Fruit fly (Drosophila melanogaster) whole organism, adult: ENCODE data around the gene CG3448.

ENCODE experiments used
- CG11617 ChIP-seq: fragments of 200-800 bp; sonication (Bioruptor generic); optimal IDR thresholded peaks from 2 replicates; lab custom pipeline; 2017; ENCODE audit warnings: mild to moderate bottlenecking, missing biosample characterization, missing genetic modification reagents, missing genetic modification characterization
- CG12768 ChIP-seq: fragments of 200-800 bp; sonication (Bioruptor generic); optimal IDR thresholded peaks from 2 replicates; lab custom pipeline; 2017; ENCODE audit warnings: missing biosample characterization, missing genetic modification characterization, mild to moderate bottlenecking, moderate library complexity, missing genetic modification reagents
- CG14711 ChIP-seq: fragments of 200-800 bp; sonication (Bioruptor generic); optimal IDR thresholded peaks from 2 replicates; lab custom pipeline; 2018; ENCODE audit warnings: missing biosample characterization, mild to moderate bottlenecking, missing genetic modification characterization, moderate library complexity
- CG1620 ChIP-seq: fragments of 200-800 bp; sonication (Bioruptor generic); optimal IDR thresholded peaks from 2 replicates; lab custom pipeline; 2016; ENCODE audit warnings: missing biosample characterization, missing genetic modification characterization
- CG33017 ChIP-seq: fragments of 200-800 bp; sonication (Bioruptor generic); optimal IDR thresholded peaks from 2 replicates; lab custom pipeline; 2018; ENCODE audit warnings: missing biosample characterization, mild to moderate bottlenecking, missing genetic modification characterization, moderate library complexity
- CG5204 ChIP-seq: fragments of 200-800 bp; sonication (Bioruptor generic); optimal IDR thresholded peaks from 2 replicates; lab custom pipeline; 2016; ENCODE audit warnings: missing biosample characterization, missing genetic modification characterization
- CG7045 ChIP-seq: fragments of 200-800 bp; sonication (Bioruptor generic); optimal IDR thresholded peaks from 2 replicates; lab custom pipeline; 2017; ENCODE audit warnings: missing biosample characterization, mild to moderate bottlenecking, missing genetic modification characterization
- CG7101 ChIP-seq: fragments of 200-800 bp; sonication (Bioruptor generic); optimal IDR thresholded peaks from 2 replicates; lab custom pipeline; 2018; ENCODE audit warnings: missing biosample characterization, mild to moderate bottlenecking, missing genetic modification characterization, moderate library complexity
- Clk ChIP-seq: fragments of 200-800 bp; sonication (Bioruptor generic); optimal IDR thresholded peaks from 2 replicates; lab custom pipeline; 2017; ENCODE audit warnings: missing biosample characterization, missing genetic modification characterization
- Crg-1 ChIP-seq: fragments of 200-800 bp; sonication (Bioruptor generic); optimal IDR thresholded peaks from 2 replicates; lab custom pipeline; 2016; ENCODE audit warnings: missing biosample characterization, missing genetic modification characterization
- Hr96 ChIP-seq: fragments of 200-800 bp; sonication (Bioruptor generic); optimal IDR thresholded peaks from 2 replicates; lab custom pipeline; 2016; ENCODE audit warnings: missing biosample characterization, missing genetic modification characterization
- Mnt ChIP-seq: fragments of 200-800 bp; sonication (Bioruptor generic); optimal IDR thresholded peaks from 2 replicates; lab custom pipeline; 2016; ENCODE audit warnings: missing biosample characterization, mild to moderate bottlenecking, missing genetic modification characterization
- bab1 ChIP-seq: fragments of 200-800 bp; sonication (Bioruptor generic); optimal IDR thresholded peaks from 3 replicates; lab custom pipeline; 2019; ENCODE audit warnings: missing biosample characterization, mild to moderate bottlenecking, missing genetic modification characterization, moderate library complexity
- cic ChIP-seq: fragments of 200-800 bp; sonication (Bioruptor generic); optimal IDR thresholded peaks from 2 replicates; lab custom pipeline; 2017; ENCODE audit warnings: missing biosample characterization, mild to moderate bottlenecking, missing genetic modification characterization, moderate library complexity
- cnc ChIP-seq, 2 experiments: fragments of >200 bp; optimal IDR thresholded peaks; 2 replicates each; lab custom pipeline; 2017
- kay ChIP-seq: fragments of 200-800 bp; sonication (Bioruptor generic); peaks from one replicate; lab custom pipeline; 2016; ENCODE audit warnings: missing biosample characterization, missing genetic modification characterization, borderline replicate concordance
- ovo ChIP-seq: fragments of 200-800 bp; sonication (Bioruptor generic); optimal IDR thresholded peaks from 2 replicates; lab custom pipeline; 2016; ENCODE audit warnings: missing biosample characterization, missing genetic modification characterization
- pad ChIP-seq: fragments of 200-800 bp; sonication (Bioruptor generic); optimal IDR thresholded peaks from 3 replicates; lab custom pipeline; 2017; ENCODE audit warnings: missing biosample characterization, missing genetic modification characterization, mild to moderate bottlenecking, moderate library complexity, missing genetic modification reagents
- tj ChIP-seq: fragments of 200-800 bp; sonication (Bioruptor generic); optimal IDR thresholded peaks from 3 replicates; lab custom pipeline; 2017; ENCODE audit warnings: missing biosample characterization, mild to moderate bottlenecking, missing genetic modification characterization, moderate library complexity
- toe ChIP-seq: fragments of 200-800 bp; sonication (Bioruptor generic); optimal IDR thresholded peaks from 2 replicates; lab custom pipeline; 2016; ENCODE audit warnings: missing biosample characterization, missing genetic modification characterization

CG3448 gene

DNA sequence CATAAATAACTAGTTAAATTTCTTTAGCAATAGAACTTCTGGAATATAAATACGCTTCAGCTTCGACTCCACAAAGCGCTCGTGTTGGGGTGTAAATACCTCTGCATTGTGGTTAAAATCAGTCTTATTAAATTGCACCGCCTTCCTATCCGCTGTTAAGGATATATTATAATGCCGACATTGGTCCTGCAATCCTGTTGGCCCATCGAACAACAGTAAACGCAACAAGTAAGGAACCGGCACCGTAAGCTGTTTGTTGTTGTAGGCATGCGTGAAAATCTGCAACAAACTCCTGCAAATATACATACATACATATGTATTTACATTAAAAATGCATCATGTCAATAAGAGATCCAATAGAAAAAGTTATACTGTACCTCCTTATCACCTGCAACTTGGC is 5.0 kb upstream of the CG3448 start:
- TF ChIP-seq Clk (GFP tag; lab: Kevin White, UChicago) (no peak), Mnt (GFP tag; lab: Kevin White, UChicago) (no peak), CG14711 (tag; lab: Kevin White, UChicago) (no peak), CG12768 (no peak), cic (GFP tag; lab: Kevin White, UChicago) (no peak), Hr96 (GFP tag; lab: Kevin White, UChicago) (no peak), ovo (GFP tag; lab: Kevin White, UChicago) (no peak), CG1620 (GFP tag; lab: Kevin White, UChicago) (no peak), pad (GFP tag; lab: Kevin White, UChicago) (no peak), CG7045 (GFP tag; lab: Kevin White, UChicago) (no peak), kay (GFP tag; lab: Kevin White, UChicago) (no peak), Crg-1 (no peak), bab1 (no peak), CG33017 (tag; lab: Kevin White, UChicago) (no peak), CG7101 (tag; lab: Kevin White, UChicago) (no peak), cnc (optimal IDR thresholded peaks at IDR 0.05; lab: Kevin White, UChicago) (no peak), tj (GFP tag; lab: Kevin White, UChicago) (no peak), CG5204 (GFP tag; lab: Kevin White, UChicago) (no peak), toe (GFP tag; lab: Kevin White, UChicago) (no peak)

DNA sequence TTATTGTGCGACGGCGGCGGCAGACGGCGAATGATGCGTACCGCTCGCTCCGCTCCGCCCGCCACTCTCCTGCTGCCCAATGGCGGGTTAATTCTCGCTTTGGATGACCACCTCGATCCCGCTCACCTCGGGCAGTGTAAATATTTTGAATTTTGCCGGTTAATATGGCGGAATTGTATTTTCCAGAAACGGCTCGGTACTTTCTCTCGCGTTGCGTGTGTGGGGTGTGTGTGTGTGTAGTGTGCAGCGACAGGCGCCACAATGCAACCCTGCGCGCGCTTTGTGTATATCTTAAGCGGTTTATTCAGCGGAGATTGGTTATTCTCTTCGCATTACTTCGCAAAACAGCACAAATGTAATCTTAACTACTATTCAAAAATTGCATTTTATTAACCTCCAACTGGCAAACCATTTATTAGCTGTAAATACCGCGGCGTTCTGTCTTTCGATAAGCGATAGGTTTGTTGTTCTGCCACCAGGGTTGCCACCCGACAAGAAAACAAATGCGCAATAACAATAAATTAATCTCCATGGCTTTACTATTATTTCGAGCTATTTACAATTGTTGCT is 4.5 kb upstream of the CG3448 start, which contains the start of the genes phol and CG3552:
Gene phol, minus strand, starts transcription at position 463 of the 570 bp plus-strand sequence.
Gene CG3552, plus strand, starts transcription at position 500 of the 570 bp plus-strand sequence.
- peak; percentile 90 for TF ChIP-seq CG14711 (tag; lab: Kevin White, UChicago)
- no peak for TF ChIP-seq cic (GFP tag; lab: Kevin White, UChicago)
- peak; percentile 8 for TF ChIP-seq pad (GFP tag; lab: Kevin White, UChicago)
- no peak for TF ChIP-seq CG5204 (GFP tag; lab: Kevin White, UChicago)
- TF ChIP-seq toe (GFP tag; lab: Kevin White, UChicago): peak; percentile 33
- TF ChIP-seq tj (GFP tag; lab: Kevin White, UChicago): peak; percentile 26
- peak; percentile 0 for TF ChIP-seq bab1
- TF ChIP-seq Hr96 (GFP tag; lab: Kevin White, UChicago): no peak
- no peak for TF ChIP-seq CG33017 (tag; lab: Kevin White, UChicago)
- no peak for TF ChIP-seq ovo (GFP tag; lab: Kevin White, UChicago)
- TF ChIP-seq Mnt (GFP tag; lab: Kevin White, UChicago): peak; percentile 6
- TF ChIP-seq CG11617 (GFP tag; lab: Kevin White, UChicago): peak; percentile 56

DNA sequence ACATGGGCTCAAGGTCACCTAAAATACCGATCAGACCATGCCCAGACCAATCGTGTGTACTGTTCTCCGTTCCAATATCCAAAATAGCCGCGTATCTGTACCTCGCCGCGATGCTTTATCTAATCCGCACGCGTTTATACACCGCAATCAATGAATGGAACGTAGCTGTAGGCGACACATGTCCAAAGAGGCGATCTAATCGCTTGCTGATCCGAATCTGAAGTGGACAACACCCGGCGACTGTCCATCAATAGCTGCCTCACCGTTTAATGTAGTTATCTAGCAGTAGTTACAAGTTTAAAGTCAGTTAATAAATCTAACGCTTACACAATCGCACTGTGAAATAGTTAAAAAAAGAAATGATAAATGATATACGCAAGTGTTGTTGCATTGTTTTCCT is 1.1 kb upstream of the CG3448 start:
- TF ChIP-seq CG12768: peak; percentile 9
- TF ChIP-seq CG7045 (GFP tag; lab: Kevin White, UChicago): no peak
- no peak for TF ChIP-seq Clk (GFP tag; lab: Kevin White, UChicago)
- TF ChIP-seq bab1: no peak
- TF ChIP-seq ovo (GFP tag; lab: Kevin White, UChicago): no peak
- no peak for TF ChIP-seq Mnt (GFP tag; lab: Kevin White, UChicago)
- TF ChIP-seq cic (GFP tag; lab: Kevin White, UChicago): peak; percentile 92
- TF ChIP-seq CG14711 (tag; lab: Kevin White, UChicago): no peak
- no peak for TF ChIP-seq kay (GFP tag; lab: Kevin White, UChicago)
- TF ChIP-seq pad (GFP tag; lab: Kevin White, UChicago): no peak
- no peak for TF ChIP-seq toe (GFP tag; lab: Kevin White, UChicago)
- TF ChIP-seq CG11617 (GFP tag; lab: Kevin White, UChicago): no peak
- TF ChIP-seq Crg-1: no peak
- no peak for TF ChIP-seq Hr96 (GFP tag; lab: Kevin White, UChicago)
- TF ChIP-seq cnc (optimal IDR thresholded peaks at IDR 0.05; lab: Kevin White, UChicago): no peak

DNA sequence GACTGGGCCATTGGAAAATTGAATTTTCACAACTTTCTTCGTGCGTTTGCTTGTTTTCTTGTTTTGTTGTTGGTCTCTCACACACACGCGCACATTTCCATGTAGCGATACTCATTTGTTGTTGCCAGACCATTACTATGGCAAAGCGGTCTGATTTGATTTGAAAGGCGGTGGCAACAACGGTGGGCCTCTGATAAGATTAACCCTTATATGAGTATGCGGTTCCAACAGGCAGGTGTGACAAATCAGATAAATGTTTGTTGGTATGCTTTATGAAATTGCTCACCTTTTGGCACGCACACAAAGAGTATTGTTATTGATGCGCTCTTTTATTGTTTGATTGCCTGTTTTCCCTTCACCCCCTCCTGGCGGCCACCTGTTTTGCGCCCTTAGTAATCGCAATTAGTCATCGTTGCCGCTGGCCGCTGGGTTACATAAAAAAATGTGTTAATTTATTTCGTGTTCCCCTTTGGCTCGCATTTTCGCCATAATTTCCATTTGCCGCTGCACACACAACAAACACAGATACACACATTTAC is 4.1 kb downstream of the CG3448 start:
- TF ChIP-seq kay (GFP tag; lab: Kevin White, UChicago) (peak; percentile 99), CG14711 (tag; lab: Kevin White, UChicago) (peak; percentile 84), pad (GFP tag; lab: Kevin White, UChicago) (no peak), tj (GFP tag; lab: Kevin White, UChicago) (peak; percentile 55), cic (GFP tag; lab: Kevin White, UChicago) (peak; percentile 59), Mnt (GFP tag; lab: Kevin White, UChicago) (peak; percentile 12), CG5204 (GFP tag; lab: Kevin White, UChicago) (no peak), CG1620 (GFP tag; lab: Kevin White, UChicago) (no peak), bab1 (no peak), CG33017 (tag; lab: Kevin White, UChicago) (peak; percentile 55)

DNA sequence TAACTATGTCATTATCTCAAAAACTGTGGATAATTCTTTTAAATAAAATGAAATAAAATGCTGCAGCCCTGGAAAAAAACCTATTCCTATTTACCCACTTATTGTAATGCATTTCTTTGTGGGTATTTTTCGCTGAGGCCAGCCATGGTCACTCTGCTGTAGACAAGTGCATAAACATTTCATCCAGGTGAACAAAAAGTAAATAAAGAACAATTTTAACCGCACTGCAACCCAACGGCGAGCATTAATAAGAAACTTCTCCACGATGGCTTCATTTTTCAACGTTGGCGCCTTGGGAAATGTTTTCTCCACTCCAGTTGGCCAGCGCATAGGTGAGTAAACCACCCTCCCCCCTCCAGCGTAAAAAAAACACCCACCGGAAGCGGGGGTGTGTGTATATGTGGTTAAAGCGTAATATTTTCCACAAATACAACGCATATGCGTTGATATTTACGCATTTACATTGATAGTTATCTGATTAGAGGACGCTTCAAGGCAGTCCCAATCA is 4.6 kb downstream of the CG3448 start, which contains the start of gene CG3529:
Gene CG3529, plus strand, starts transcription at position 134 of the 508 bp plus-strand sequence.
- TF ChIP-seq toe (GFP tag; lab: Kevin White, UChicago) (peak; percentile 57), cnc (optimal IDR thresholded peaks at IDR 0.05; lab: Kevin White, UChicago) (no peak), Clk (GFP tag; lab: Kevin White, UChicago) (no peak), CG12768 (peak; percentile 37), CG5204 (GFP tag; lab: Kevin White, UChicago) (no peak), cic (GFP tag; lab: Kevin White, UChicago) (peak; percentile 36), CG33017 (tag; lab: Kevin White, UChicago) (peak; percentile 29), Crg-1 (peak; percentile 34), kay (GFP tag; lab: Kevin White, UChicago) (no peak), Hr96 (GFP tag; lab: Kevin White, UChicago) (peak; percentile 43), ovo (GFP tag; lab: Kevin White, UChicago) (peak; percentile 31), CG11617 (GFP tag; lab: Kevin White, UChicago) (peak; percentile 42), pad (GFP tag; lab: Kevin White, UChicago) (peak; percentile 35), CG7101 (tag; lab: Kevin White, UChicago) (peak; percentile 30), bab1 (peak; percentile 42), CG14711 (tag; lab: Kevin White, UChicago) (peak; percentile 45), CG1620 (GFP tag; lab: Kevin White, UChicago) (no peak), Mnt (GFP tag; lab: Kevin White, UChicago) (peak; percentile 51)
